Fruit fly (Drosophila melanogaster) Kc167 (cell line): Measurements from ENCODE around the gene CG32846.

Experiments used
- Myc ChIP-seq: fragments of >200 bp; optimal IDR thresholded peaks from 2 replicates; lab custom pipeline; 2017; ENCODE audit warnings: missing external identifiers
- Sin3A ChIP-seq: fragments of >200 bp; optimal IDR thresholded peaks from 2 replicates; lab custom pipeline; 2018; ENCODE audit warnings: missing external identifiers
- h ChIP-seq: fragments of >200 bp; optimal IDR thresholded peaks from 3 replicates; lab custom pipeline; 2018; ENCODE audit warnings: missing external identifiers
- insv ChIP-seq: fragments of >200 bp; optimal IDR thresholded peaks from 3 replicates; lab custom pipeline; 2018; ENCODE audit warnings: missing external identifiers
- psq ChIP-seq: fragments of >200 bp; optimal IDR thresholded peaks from 2 replicates; lab custom pipeline; 2017; ENCODE audit warnings: missing external identifiers
- ttk ChIP-seq: sonication (Bioruptor generic); optimal IDR thresholded peaks from 2 replicates; lab custom pipeline; 2017; ENCODE audit warnings: missing external identifiers

dm6 chr3L:2916554-2916953, 34.9 kb downstream of the CG32846 start, which contains the start of gene CG9970:
- TF ChIP-seq h (lab: Kevin White, UChicago), result no peak
- no peak for TF ChIP-seq psq (lab: Kevin White, UChicago)
- TF ChIP-seq ttk (lab: Kevin White, UChicago), result no peak
- no peak for TF ChIP-seq Sin3A (lab: Kevin White, UChicago)
- no peak for TF ChIP-seq Myc
- no peak for TF ChIP-seq insv (lab: Kevin White, UChicago)
